Worm (Caenorhabditis elegans): Measurements from ENCODE around the gene npr-11.

DNA sequence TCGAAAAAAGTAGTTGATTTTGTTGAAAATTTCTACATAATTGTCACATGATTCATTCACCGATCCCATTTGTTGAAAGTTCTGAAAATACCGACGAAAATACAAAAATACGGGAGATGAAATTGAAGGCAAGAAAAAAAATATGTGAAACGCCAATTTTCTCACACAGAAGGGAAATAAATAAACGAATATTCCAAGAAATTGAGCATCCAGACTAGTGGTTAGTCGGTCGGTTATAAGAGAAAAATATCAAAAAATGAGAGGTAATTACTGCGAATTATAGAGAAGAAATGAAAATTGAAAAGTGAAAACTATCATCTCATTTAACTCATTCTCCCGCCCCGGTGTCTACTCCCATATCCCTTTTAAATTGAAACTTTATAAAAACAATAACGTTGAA is at the start of gene npr-11:
- no peak for TF ChIP-seq flt-1 (GFP tag; IDR thresholded peaks at IDR 0.05)
- no peak for TF ChIP-seq tbx-11 (GFP tag; IDR thresholded peaks at IDR 0.05)
- TF ChIP-seq aly-1 (tag; optimal IDR thresholded peaks at IDR 0.05), result no peak
- no peak for TF ChIP-seq hmbx-1 (tag; optimal IDR thresholded peaks at IDR 0.05)
- no peak for TF ChIP-seq B0310.2 (tag; optimal IDR thresholded peaks at IDR 0.05)
- TF ChIP-seq tra-4 (tag; optimal IDR thresholded peaks at IDR 0.05), result no peak
- no peak for TF ChIP-seq ama-1 (optimal IDR thresholded peaks at IDR 0.05)
- no peak for TF ChIP-seq tbx-37 (GFP tag; conservative IDR thresholded peaks at IDR 0.05)
- no peak for TF ChIP-seq hnd-1 (tag; optimal IDR thresholded peaks at IDR 0.05)
- no peak for TF ChIP-seq pes-1 (GFP tag; IDR thresholded peaks at IDR 0.05)
- TF ChIP-seq ets-7 (tag; optimal IDR thresholded peaks at IDR 0.05), result no peak

All from whole organism, early embryonic.